Fruit fly (Drosophila melanogaster) whole organism, embryonic: ENCODE results near the gene Mkp3.

Experiments
- Atf-2 ChIP-seq: fragments of 200-800 bp; sonication (Bioruptor generic); optimal IDR thresholded peaks from 2 replicates; lab custom pipeline; 2016; ENCODE audit warnings: missing biosample characterization, missing genetic modification characterization
- Atf3 ChIP-seq: fragments of 200-800 bp; sonication (Bioruptor generic); optimal IDR thresholded peaks from 3 replicates; lab custom pipeline; 2016; ENCODE audit warnings: missing biosample characterization, missing genetic modification characterization
- BEAF-32 ChIP-seq: fragments of 200-800 bp; sonication (Bioruptor generic); optimal IDR thresholded peaks from 3 replicates; lab custom pipeline; 2017; ENCODE audit warnings: missing biosample characterization, missing genetic modification characterization, mild to moderate bottlenecking, moderate library complexity, missing genetic modification reagents
- CG11398 ChIP-seq: fragments of 200-800 bp; sonication (Bioruptor generic); optimal IDR thresholded peaks from 2 replicates; lab custom pipeline; 2016; ENCODE audit warnings: missing biosample characterization, missing genetic modification characterization
- CG11723 ChIP-seq: fragments of 200-800 bp; sonication (Bioruptor generic); optimal IDR thresholded peaks from 2 replicates; lab custom pipeline; 2017; ENCODE audit warnings: missing biosample characterization, mild to moderate bottlenecking, missing genetic modification characterization
- CG12071 ChIP-seq: fragments of 200-800 bp; sonication (Bioruptor generic); optimal IDR thresholded peaks from 3 replicates; lab custom pipeline; 2018; ENCODE audit warnings: missing biosample characterization, mild to moderate bottlenecking, missing genetic modification characterization
- CG12104 ChIP-seq: fragments of 200-800 bp; sonication (Bioruptor generic); optimal IDR thresholded peaks from 3 replicates; lab custom pipeline; 2016; ENCODE audit warnings: missing biosample characterization, missing genetic modification characterization
- CG12219 ChIP-seq: fragments of 200-800 bp; sonication (Bioruptor generic); optimal IDR thresholded peaks from 3 replicates; lab custom pipeline; 2018; ENCODE audit warnings: missing biosample characterization, mild to moderate bottlenecking, missing genetic modification characterization
- CG13123 ChIP-seq: fragments of 200-800 bp; sonication (Bioruptor generic); optimal IDR thresholded peaks from 2 replicates; lab custom pipeline; 2016; ENCODE audit warnings: missing biosample characterization, missing genetic modification characterization
- CG13296 ChIP-seq: fragments of 200-800 bp; sonication (Bioruptor generic); optimal IDR thresholded peaks from 3 replicates; lab custom pipeline; 2018; ENCODE audit warnings: missing biosample characterization, mild to moderate bottlenecking, missing genetic modification characterization
- CG14441 ChIP-seq: fragments of 200-800 bp; sonication (Bioruptor generic); IDR thresholded peaks from 2 replicates; pipeline ENCODE4 v1.3.6; 2022; ENCODE audit warnings: missing biosample characterization, missing genetic modification characterization
- CG1603 ChIP-seq: fragments of 200-800 bp; sonication (Bioruptor generic); optimal IDR thresholded peaks from 2 replicates; lab custom pipeline; 2019; ENCODE audit warnings: missing biosample characterization, mild to moderate bottlenecking, missing genetic modification characterization, moderate library complexity
- CG1647 ChIP-seq: fragments of 200-800 bp; sonication (Bioruptor generic); optimal IDR thresholded peaks from 3 replicates; lab custom pipeline; 2016; ENCODE audit warnings: missing biosample characterization, missing genetic modification characterization
- CG17359 ChIP-seq: fragments of 200-800 bp; sonication (Bioruptor generic); optimal IDR thresholded peaks from 3 replicates; lab custom pipeline; 2018; ENCODE audit warnings: missing biosample characterization, mild to moderate bottlenecking, missing genetic modification characterization, moderate library complexity
- CG18619 ChIP-seq: fragments of 200-800 bp; sonication (Bioruptor generic); optimal IDR thresholded peaks from 3 replicates; lab custom pipeline; 2017; ENCODE audit warnings: missing biosample characterization, mild to moderate bottlenecking, missing genetic modification characterization
- CG2116 ChIP-seq: fragments of 200-800 bp; sonication (Bioruptor generic); optimal IDR thresholded peaks from 3 replicates; lab custom pipeline; 2018; ENCODE audit warnings: missing biosample characterization, mild to moderate bottlenecking, missing genetic modification characterization
- CG31365 ChIP-seq: fragments of 200-800 bp; sonication (Bioruptor generic); optimal IDR thresholded peaks from 2 replicates; lab custom pipeline; 2018; ENCODE audit warnings: missing biosample characterization, mild to moderate bottlenecking, missing genetic modification characterization
- CG3838 ChIP-seq: fragments of 200-800 bp; sonication (Bioruptor generic); optimal IDR thresholded peaks from 3 replicates; lab custom pipeline; 2016; ENCODE audit warnings: missing biosample characterization, missing genetic modification characterization
- CG4328 ChIP-seq: fragments of 200-800 bp; sonication (Bioruptor generic); optimal IDR thresholded peaks from 3 replicates; lab custom pipeline; 2017; ENCODE audit warnings: missing biosample characterization, missing genetic modification reagents, missing genetic modification characterization
- CG6654 ChIP-seq: fragments of 200-800 bp; sonication (Bioruptor generic); optimal IDR thresholded peaks from 2 replicates; lab custom pipeline; 2017; ENCODE audit warnings: missing biosample characterization, mild to moderate bottlenecking, missing genetic modification characterization
- CG6813 ChIP-seq: fragments of 200-800 bp; sonication (Bioruptor generic); optimal IDR thresholded peaks from 2 replicates; lab custom pipeline; 2017; ENCODE audit warnings: missing biosample characterization, missing genetic modification characterization, mild to moderate bottlenecking, moderate library complexity, missing genetic modification reagents
- CG8478 ChIP-seq: fragments of >200 bp; optimal IDR thresholded peaks from 2 replicates; lab custom pipeline; 2018
- CG8765 ChIP-seq: fragments of 200-800 bp; sonication (Bioruptor generic); IDR thresholded peaks from 2 replicates; pipeline ENCODE4 v1.3.6; 2022; ENCODE audit warnings: missing biosample characterization, missing genetic modification characterization
- CHES-1-like ChIP-seq: fragments of 200-800 bp; sonication (Bioruptor generic); optimal IDR thresholded peaks from 2 replicates; lab custom pipeline; 2016; ENCODE audit warnings: missing biosample characterization, missing genetic modification characterization
- Chrac-16 ChIP-seq: fragments of 200-800 bp; sonication (Bioruptor generic); optimal IDR thresholded peaks from 3 replicates; lab custom pipeline; 2016; ENCODE audit warnings: missing biosample characterization, missing genetic modification characterization
- Deaf1 ChIP-seq: fragments of 200-800 bp; optimal IDR thresholded peaks from 3 replicates; lab custom pipeline; 2019; ENCODE audit warnings: missing biosample characterization, mild to moderate bottlenecking, missing genetic modification characterization, moderate library complexity
- Dek ChIP-seq: fragments of 200-800 bp; sonication (Bioruptor generic); optimal IDR thresholded peaks from 3 replicates; lab custom pipeline; 2019; ENCODE audit warnings: missing biosample characterization, mild to moderate bottlenecking, missing genetic modification characterization, moderate library complexity
- Dp ChIP-seq: fragments of 200-800 bp; sonication (Bioruptor generic); optimal IDR thresholded peaks from 2 replicates; lab custom pipeline; 2018; ENCODE audit warnings: missing biosample characterization, mild to moderate bottlenecking, missing genetic modification characterization, moderate library complexity
- E2f2 ChIP-seq: fragments of 200-800 bp; sonication (Bioruptor generic); IDR thresholded peaks from 2 replicates; pipeline ENCODE4 v1.3.6; 2022; ENCODE audit warnings: missing biosample characterization, missing genetic modification characterization
- Eip74EF ChIP-seq, 2 experiments: fragments of 200-800 bp in 1 of 2; fragments of >200 bp in 1 of 2; sonication (Bioruptor generic) in 1 of 2; optimal IDR thresholded peaks; 2 replicates each; lab custom pipeline; 2017 to 2019; ENCODE audit warnings: missing biosample characterization in 2 of 2, missing genetic modification characterization in 2 of 2, mild to moderate bottlenecking in 1 of 2, moderate library complexity in 1 of 2
- Ets65A ChIP-seq: fragments of 200-800 bp; sonication (Bioruptor generic); peaks from one replicate; lab custom pipeline; 2016; ENCODE audit warnings: missing biosample characterization, missing genetic modification characterization
- Ets97D ChIP-seq: fragments of 200-800 bp; sonication (Bioruptor generic); optimal IDR thresholded peaks from 3 replicates; lab custom pipeline; 2016; ENCODE audit warnings: missing biosample characterization, missing genetic modification characterization
- H2.0 ChIP-seq: fragments of 200-800 bp; sonication (Bioruptor generic); IDR thresholded peaks from 2 replicates; pipeline ENCODE4 v1.3.6; 2022; ENCODE audit warnings: missing biosample characterization, missing genetic modification characterization
- HLH54F ChIP-seq: fragments of 200-800 bp; sonication (Bioruptor generic); optimal IDR thresholded peaks from 3 replicates; lab custom pipeline; 2016; ENCODE audit warnings: missing biosample characterization, missing genetic modification characterization
- Lim3 ChIP-seq: fragments of 200-800 bp; sonication (Bioruptor generic); IDR thresholded peaks from 2 replicates; pipeline ENCODE4 v1.3.6; 2022; ENCODE audit warnings: missing biosample characterization, missing genetic modification characterization
- Mad ChIP-seq: fragments of 200-800 bp; sonication (Bioruptor generic); optimal IDR thresholded peaks from 2 replicates; lab custom pipeline; 2016; ENCODE audit warnings: missing biosample characterization, missing genetic modification characterization
- Med ChIP-seq: fragments of 200-800 bp; sonication (Bioruptor generic); peaks from one replicate; lab custom pipeline; 2016; ENCODE audit warnings: missing biosample characterization, missing genetic modification characterization, mild to moderate bottlenecking, inconsistent platforms, moderate library complexity
- Poxn ChIP-seq: fragments of 200-800 bp; sonication (Bioruptor generic); IDR thresholded peaks from 2 replicates; pipeline ENCODE4 v1.3.6; 2022; ENCODE audit warnings: missing biosample characterization, missing genetic modification characterization
- Stat92E ChIP-seq, 3 experiments: fragments of >200 bp in 2 of 3; fragments of 200-800 bp in 1 of 3; sonication (Bioruptor generic) in 1 of 3; optimal IDR thresholded peaks; 2 replicates each; lab custom pipeline; 2017 to 2019; ENCODE audit warnings: missing biosample characterization in 3 of 3, missing genetic modification characterization in 3 of 3, mild to moderate bottlenecking in 1 of 3, moderate library complexity in 1 of 3
- Xrp1 ChIP-seq: fragments of 200-800 bp; sonication (Bioruptor generic); IDR thresholded peaks from 2 replicates; pipeline ENCODE4 v1.3.6; 2022; ENCODE audit warnings: missing biosample characterization, missing genetic modification characterization
- bab2 ChIP-seq: fragments of 200-800 bp; sonication (Bioruptor generic); optimal IDR thresholded peaks from 2 replicates; lab custom pipeline; 2016; ENCODE audit warnings: missing biosample characterization, missing genetic modification characterization
- fru ChIP-seq: fragments of >200 bp; optimal IDR thresholded peaks from 2 replicates; lab custom pipeline; 2017
- gt ChIP-seq: fragments of 200-800 bp; sonication (Bioruptor generic); IDR thresholded peaks from 2 replicates; pipeline ENCODE4 v1.3.6; 2022; ENCODE audit warnings: missing biosample characterization, missing genetic modification characterization
- hbn ChIP-seq: fragments of 200-800 bp; sonication (Bioruptor generic); IDR thresholded peaks from 2 replicates; pipeline ENCODE4 v1.3.6; 2022; ENCODE audit warnings: missing biosample characterization, missing genetic modification characterization; ENCODE audit not compliant: partially characterized antibody
- luna ChIP-seq: fragments of 200-800 bp; sonication (Bioruptor generic); optimal IDR thresholded peaks from 2 replicates; lab custom pipeline; 2016; ENCODE audit warnings: missing biosample characterization, missing genetic modification characterization
- pros ChIP-seq: fragments of 200-800 bp; sonication (Bioruptor generic); optimal IDR thresholded peaks from 3 replicates; lab custom pipeline; 2019; ENCODE audit warnings: missing biosample characterization, mild to moderate bottlenecking, missing genetic modification characterization, moderate library complexity
- slou ChIP-seq: fragments of 200-800 bp; sonication (Bioruptor generic); optimal IDR thresholded peaks from 3 replicates; lab custom pipeline; 2016; ENCODE audit warnings: missing biosample characterization, missing genetic modification characterization
- sr ChIP-seq: fragments of 200-800 bp; sonication (Bioruptor generic); IDR thresholded peaks from 3 replicates; pipeline ENCODE4 v1.3.6; 2022; ENCODE audit warnings: missing biosample characterization, missing genetic modification characterization
- z ChIP-seq: fragments of 200-800 bp; sonication (Bioruptor generic); IDR thresholded peaks from 3 replicates; pipeline ENCODE4 v1.3.6; 2022; ENCODE audit warnings: missing biosample characterization, missing genetic modification characterization

The Mkp3 gene

dm6 chr3L:19062472-19063409 is 23.5 kb downstream of the Mkp3 start, which contains the start of the genes Ugt316A1 and Sfxn2 (continued):
- TF ChIP-seq Dp (GFP tag; lab: Kevin White, UChicago), result peak; percentile 63
- TF ChIP-seq CHES-1-like, result peak; percentile 41
- peak; percentile 19 for TF ChIP-seq bab2 (GFP tag; lab: Kevin White, UChicago)
- TF ChIP-seq slou, result no peak
- no peak for TF ChIP-seq sr
- peak; percentile 90 for TF ChIP-seq Ets65A
- no peak for TF ChIP-seq gt (GFP tag; lab: Robert Waterston, UW)
- TF ChIP-seq Deaf1, result no peak
- TF ChIP-seq CG8765 (GFP tag; lab: Robert Waterston, UW), result 0 out of 2 replicates have a peak, but pooled peaks have one; percentile 25
- peak; percentile 15 for TF ChIP-seq CG18619
- no peak for TF ChIP-seq Lim3 (GFP tag; lab: Robert Waterston, UW)
- TF ChIP-seq Dek (tag; lab: Kevin White, UChicago), result peak; percentile 48
- TF ChIP-seq Ets97D (GFP tag; lab: Kevin White, UChicago), result peak; percentile 62
- no peak for TF ChIP-seq CG13123 (GFP tag; lab: Kevin White, UChicago)
- peak; percentile 12 for TF ChIP-seq CG6813
- no peak for TF ChIP-seq CG13296 (GFP tag; lab: Kevin White, UChicago)
- peak; percentile 79 for TF ChIP-seq CG1603 (tag; lab: Kevin White, UChicago)
- peak; percentile 64; the same call in 1 of the 2 replicates for TF ChIP-seq E2f2 (GFP tag; lab: Robert Waterston, UW)
- peak; percentile 94 for TF ChIP-seq CG8478 (lab: Kevin White, UChicago)
- TF ChIP-seq CG1647 (GFP tag; lab: Kevin White, UChicago), result peak; percentile 21
- no peak for TF ChIP-seq Atf-2 (GFP tag; lab: Kevin White, UChicago)
- TF ChIP-seq Atf3 (GFP tag; lab: Kevin White, UChicago), result no peak
- TF ChIP-seq hbn (GFP tag; lab: Robert Waterston, UW), result 0 out of 2 replicates have a peak, but pooled peaks have one; percentile 13
- TF ChIP-seq CG6654 (GFP tag; lab: Kevin White, UChicago), result no peak
- TF ChIP-seq fru (lab: Kevin White, UChicago), result no peak
- TF ChIP-seq luna (GFP tag; lab: Kevin White, UChicago), result no peak
- no peak for TF ChIP-seq CG17359 (tag; lab: Kevin White, UChicago)
- TF ChIP-seq CG11398 (GFP tag; lab: Kevin White, UChicago), result no peak
- TF ChIP-seq CG4328, result no peak
- TF ChIP-seq Poxn (GFP tag; lab: Robert Waterston, UW), result no peak
- TF ChIP-seq Xrp1 (GFP tag; lab: Robert Waterston, UW), result peak; percentile 34; the same call in 1 of the 2 replicates
- TF ChIP-seq Med, result peak; percentile 87
- peak; percentile 36 for TF ChIP-seq Mad (GFP tag; lab: Kevin White, UChicago)
- peak; percentile 47 for TF ChIP-seq Chrac-16
- TF ChIP-seq CG14441 (GFP tag; lab: Robert Waterston, UW), result peak; percentile 55
- peak; percentile 26 for TF ChIP-seq CG2116 (GFP tag; lab: Kevin White, UChicago)
- peak; percentile 26 for TF ChIP-seq CG11723
- peak; percentile 64 to 75 for TF ChIP-seq Eip74EF (GFP tag; optimal IDR thresholded peaks at IDR 0.05; lab: Kevin White, UChicago)
- TF ChIP-seq CG12104 (GFP tag; lab: Kevin White, UChicago), result no peak
- no peak for TF ChIP-seq CG12219 (GFP tag; lab: Kevin White, UChicago)
- 0 out of 3 replicates have a peak, but pooled peaks have one; percentile 21 for TF ChIP-seq z
- no peak for TF ChIP-seq HLH54F (GFP tag; lab: Kevin White, UChicago)
- no peak for TF ChIP-seq pros (GFP tag; lab: Kevin White, UChicago)
- peak in 1 of 3 experiments; percentile 56 for TF ChIP-seq Stat92E (GFP tag; optimal IDR thresholded peaks at IDR 0.05; lab: Kevin White, UChicago)
- peak; percentile 7; the same call in 1 of the 2 replicates for TF ChIP-seq H2.0 (GFP tag; lab: Robert Waterston, UW)
- no peak for TF ChIP-seq CG3838
- peak; percentile 51 for TF ChIP-seq BEAF-32 (GFP tag; lab: Kevin White, UChicago)
- TF ChIP-seq CG12071 (GFP tag; lab: Kevin White, UChicago), result no peak
- TF ChIP-seq CG31365 (tag; lab: Kevin White, UChicago), result peak; percentile 98
